Worm (Caenorhabditis elegans) whole organism, L1 larva: ENCODE results near the gene K01F9.2.

ENCODE experiments used
- C04F5.9 ChIP-seq: sonication (generic microtip); optimal IDR thresholded peaks from 2 replicates; lab custom pipeline; 2016; ENCODE audit warnings: missing genetic modification characterization, missing compliant biosample characterization
- C16A3.4 ChIP-seq: fragments of 150-350 bp; optimal IDR thresholded peaks from 2 replicates; lab custom pipeline; 2014; ENCODE audit warnings: missing biosample characterization, missing genetic modification characterization
- C34B4.2 ChIP-seq: sonication (generic microtip); optimal IDR thresholded peaks from 2 replicates; lab custom pipeline; 2017; ENCODE audit warnings: mild to moderate bottlenecking, missing genetic modification characterization, missing compliant biosample characterization
- F16B12.6 ChIP-seq: fragments of 150-350 bp; optimal IDR thresholded peaks from 2 replicates; lab custom pipeline; 2014; ENCODE audit warnings: missing biosample characterization, missing genetic modification characterization
- Y116A8C.19 ChIP-seq: sonication (generic microtip); optimal IDR thresholded peaks from 2 replicates; lab custom pipeline; 2016; ENCODE audit warnings: missing compliant biosample characterization, missing genetic modification characterization, borderline replicate concordance
- aly-2 ChIP-seq: fragments of 150-350 bp; optimal IDR thresholded peaks from 2 replicates; lab custom pipeline; 2014; ENCODE audit warnings: missing biosample characterization, missing genetic modification characterization
- ama-1 ChIP-seq: fragments of 150-350 bp; optimal IDR thresholded peaks from 2 replicates; lab custom pipeline; 2014
- blmp-1 ChIP-seq: fragments of 150-350 bp; optimal IDR thresholded peaks from 2 replicates; lab custom pipeline; 2014; ENCODE audit warnings: missing biosample characterization, missing genetic modification characterization
- ceh-82 ChIP-seq, 3 experiments: fragments of 150-350 bp in 1 of 3; sonication (generic microtip) in 2 of 3; optimal IDR thresholded peaks; 2 replicates each; lab custom pipeline; 2014 to 2017; ENCODE audit warnings: missing biosample characterization in 3 of 3, missing genetic modification characterization in 3 of 3
- dpl-1 ChIP-seq, 3 experiments: fragments of 150-350 bp in 2 of 3; sonication (generic microtip) in 1 of 3; optimal IDR thresholded peaks; 2 replicates each; lab custom pipeline; 2014 to 2017; ENCODE audit warnings: missing biosample characterization in 3 of 3, missing genetic modification characterization in 3 of 3, missing genetic modification reagents in 3 of 3
- dsc-1 ChIP-seq: sonication (generic microtip); optimal IDR thresholded peaks from 2 replicates; lab custom pipeline; 2016; ENCODE audit warnings: mild to moderate bottlenecking, missing genetic modification characterization, missing compliant biosample characterization
- efl-1 ChIP-seq, 4 experiments: fragments of 150-350 bp; optimal IDR thresholded peaks in 3 of 4; peaks in 1 of 4; 1 replicate in 1 of 4; 2 replicates in 3 of 4; lab custom pipeline; 2014; ENCODE audit warnings: missing biosample characterization in 2 of 4, missing genetic modification characterization in 2 of 4, missing genetic modification reagents in 2 of 4
- egl-13 ChIP-seq: sonication (generic microtip); optimal IDR thresholded peaks from 2 replicates; lab custom pipeline; 2016; ENCODE audit warnings: missing genotype, missing genetic modification reagents, missing genetic modification characterization, missing compliant biosample characterization
- egl-27 ChIP-seq, 2 experiments: fragments of 150-350 bp in 1 of 2; sonication (generic microtip); optimal IDR thresholded peaks; 3 replicates each; lab custom pipeline; 2017 to 2018; ENCODE audit warnings: missing biosample characterization in 2 of 2, missing genetic modification characterization in 2 of 2, missing genetic modification reagents in 2 of 2
- elt-3 ChIP-seq, 6 experiments: fragments of 150-350 bp in 1 of 6; sonication (generic microtip); optimal IDR thresholded peaks; 2 replicates each; lab custom pipeline; 2017 to 2018; ENCODE audit warnings: missing biosample characterization in 6 of 6, missing genetic modification characterization in 6 of 6, inconsistent platforms in 1 of 6
- fkh-10 ChIP-seq: sonication (generic microtip); optimal IDR thresholded peaks from 2 replicates; lab custom pipeline; 2017; ENCODE audit warnings: missing biosample characterization, missing genetic modification reagents, missing genetic modification characterization
- fkh-8 ChIP-seq: sonication (generic microtip); optimal IDR thresholded peaks from 2 replicates; lab custom pipeline; 2016; ENCODE audit warnings: mild to moderate bottlenecking, missing genetic modification characterization, missing compliant biosample characterization
- fos-1 ChIP-seq: fragments of 150-350 bp; optimal IDR thresholded peaks from 2 replicates; lab custom pipeline; 2014; ENCODE audit warnings: missing biosample characterization, missing genetic modification characterization
- grh-1 ChIP-seq: fragments of 200-800 bp; sonication (Bioruptor generic); IDR thresholded peaks from 2 replicates; pipeline ENCODE4 v1.3.6; 2022; ENCODE audit warnings: missing genetic modification reagents, missing genetic modification characterization, missing compliant biosample characterization
- hlh-17 ChIP-seq: fragments of 200-800 bp; sonication (Bioruptor generic); optimal IDR thresholded peaks from 2 replicates; lab custom pipeline; 2018; ENCODE audit warnings: missing genetic modification characterization, mild to moderate bottlenecking, missing compliant biosample characterization, moderate library complexity, borderline replicate concordance
- irx-1 ChIP-seq: sonication (generic microtip); optimal IDR thresholded peaks from 2 replicates; lab custom pipeline; 2016; ENCODE audit warnings: missing genetic modification characterization, missing compliant biosample characterization
- jun-1 ChIP-seq: fragments of 150-350 bp; optimal IDR thresholded peaks from 2 replicates; lab custom pipeline; 2014; ENCODE audit warnings: missing biosample characterization, missing genetic modification reagents, missing genetic modification characterization
- lin-13 ChIP-seq: fragments of 150-350 bp; optimal IDR thresholded peaks from 2 replicates; lab custom pipeline; 2014; ENCODE audit warnings: missing biosample characterization, missing genetic modification reagents, missing genetic modification characterization
- lin-14 ChIP-seq: fragments of 200-800 bp; sonication (Bioruptor generic); optimal IDR thresholded peaks from 2 replicates; lab custom pipeline; 2018; ENCODE audit warnings: mild to moderate bottlenecking, missing genetic modification characterization, moderate library complexity, missing compliant biosample characterization
- lin-35 ChIP-seq, 2 experiments: fragments of 150-350 bp; optimal IDR thresholded peaks; 2 replicates each; lab custom pipeline; 2014; ENCODE audit warnings: missing biosample characterization in 2 of 2, missing genetic modification characterization in 2 of 2, missing genetic modification reagents in 2 of 2
- lin-39 ChIP-seq: fragments of 150-350 bp; optimal IDR thresholded peaks from 2 replicates; lab custom pipeline; 2014; ENCODE audit warnings: missing biosample characterization, missing genetic modification reagents, missing genetic modification characterization
- lir-3 ChIP-seq: sonication (generic microtip); optimal IDR thresholded peaks from 2 replicates; lab custom pipeline; 2016; ENCODE audit warnings: mild to moderate bottlenecking, missing genetic modification characterization, moderate library complexity, missing compliant biosample characterization; ENCODE audit not compliant: poor library complexity
- lsy-2 ChIP-seq, 2 experiments: fragments of 150-350 bp; optimal IDR thresholded peaks; 2 replicates each; lab custom pipeline; 2014; ENCODE audit warnings: missing biosample characterization in 2 of 2, missing genetic modification characterization in 2 of 2
- mab-9 ChIP-seq: fragments of 200-800 bp; sonication (Bioruptor generic); IDR thresholded peaks from 2 replicates; pipeline ENCODE4 v1.3.6; 2022; ENCODE audit warnings: missing genetic modification reagents, missing genetic modification characterization, missing compliant biosample characterization
- mdl-1 ChIP-seq, 2 experiments: fragments of 150-350 bp; optimal IDR thresholded peaks; 2 replicates each; lab custom pipeline; 2014 to 2017; ENCODE audit warnings: missing biosample characterization in 2 of 2, missing genetic modification characterization in 2 of 2, inconsistent platforms in 1 of 2
- mep-1 ChIP-seq: fragments of 150-350 bp; optimal IDR thresholded peaks from 2 replicates; lab custom pipeline; 2014; ENCODE audit warnings: missing biosample characterization, missing genetic modification characterization
- nhr-11 ChIP-seq: fragments of 150-350 bp; optimal IDR thresholded peaks from 2 replicates; lab custom pipeline; 2014; ENCODE audit warnings: missing biosample characterization, missing genetic modification characterization
- nhr-19 ChIP-seq: fragments of 200-800 bp; sonication (Bioruptor generic); conservative IDR thresholded peaks from 2 replicates; pipeline ENCODE4 v1.3.6; 2022; ENCODE audit warnings: missing genetic modification characterization, missing compliant biosample characterization
- nhr-20 ChIP-seq: sonication (generic microtip); optimal IDR thresholded peaks from 2 replicates; lab custom pipeline; 2016; ENCODE audit warnings: mild to moderate bottlenecking, missing genetic modification characterization, missing compliant biosample characterization
- nhr-237 ChIP-seq: fragments of 150-350 bp; optimal IDR thresholded peaks from 2 replicates; lab custom pipeline; 2014; ENCODE audit warnings: missing biosample characterization, missing genetic modification characterization
- nhr-47 ChIP-seq: sonication (generic microtip); optimal IDR thresholded peaks from 2 replicates; lab custom pipeline; 2016; ENCODE audit warnings: mild to moderate bottlenecking, missing genetic modification characterization, moderate library complexity, missing compliant biosample characterization
- nhr-71 ChIP-seq: sonication (generic microtip); optimal IDR thresholded peaks from 2 replicates; lab custom pipeline; 2016; ENCODE audit warnings: mild to moderate bottlenecking, missing genetic modification characterization, moderate library complexity, missing compliant biosample characterization
- nhr-77 ChIP-seq: fragments of 150-350 bp; optimal IDR thresholded peaks from 2 replicates; lab custom pipeline; 2014; ENCODE audit warnings: missing biosample characterization, missing genetic modification characterization
- nhr-85 ChIP-seq: sonication (generic microtip); peaks from one replicate; lab custom pipeline; 2016; ENCODE audit warnings: missing genetic modification characterization, inconsistent platforms, missing compliant biosample characterization
- snpc-4 ChIP-seq: fragments of 150-350 bp; optimal IDR thresholded peaks from 2 replicates; lab custom pipeline; 2014; ENCODE audit warnings: missing biosample characterization, missing genetic modification characterization
- sox-4 ChIP-seq: sonication (generic microtip); optimal IDR thresholded peaks from 2 replicates; lab custom pipeline; 2016; ENCODE audit warnings: missing genetic modification characterization, missing compliant biosample characterization
- swsn-7 ChIP-seq: sonication (generic microtip); optimal IDR thresholded peaks from 2 replicates; lab custom pipeline; 2016; ENCODE audit warnings: missing genetic modification characterization, missing compliant biosample characterization
- tbx-2 ChIP-seq: sonication (generic microtip); optimal IDR thresholded peaks from 2 replicates; lab custom pipeline; 2016; ENCODE audit warnings: missing genetic modification characterization, missing compliant biosample characterization
- tlp-1 ChIP-seq: fragments of 150-350 bp; optimal IDR thresholded peaks from 2 replicates; lab custom pipeline; 2014; ENCODE audit warnings: missing biosample characterization, missing genetic modification characterization
- unc-130 ChIP-seq: fragments of 150-350 bp; optimal IDR thresholded peaks from 2 replicates; lab custom pipeline; 2017; ENCODE audit warnings: missing biosample characterization, missing genetic modification characterization, inconsistent platforms
- unc-62 ChIP-seq: fragments of 150-350 bp; optimal IDR thresholded peaks from 2 replicates; lab custom pipeline; 2014; ENCODE audit warnings: missing biosample characterization, missing genetic modification reagents, missing genetic modification characterization
- unc-86 ChIP-seq: sonication (generic microtip); optimal IDR thresholded peaks from 2 replicates; lab custom pipeline; 2016; ENCODE audit warnings: missing genetic modification characterization, missing compliant biosample characterization
- xbp-1 ChIP-seq: sonication (generic microtip); optimal IDR thresholded peaks from 2 replicates; lab custom pipeline; 2016; ENCODE audit warnings: missing genetic modification characterization, missing compliant biosample characterization
- zag-1 ChIP-seq: fragments of 150-350 bp; optimal IDR thresholded peaks from 2 replicates; lab custom pipeline; 2014; ENCODE audit warnings: missing biosample characterization, missing genetic modification characterization
- ztf-11 ChIP-seq, 2 experiments: sonication (generic microtip); optimal IDR thresholded peaks; 2 replicates each; lab custom pipeline; 2016 to 2017; ENCODE audit warnings: missing genetic modification characterization in 2 of 2, missing biosample characterization in 1 of 2, missing compliant biosample characterization in 1 of 2
- ztf-4 ChIP-seq: fragments of 150-350 bp; optimal IDR thresholded peaks from 2 replicates; lab custom pipeline; 2014; ENCODE audit warnings: missing biosample characterization, missing genetic modification characterization

K01F9.2 gene

DNA sequence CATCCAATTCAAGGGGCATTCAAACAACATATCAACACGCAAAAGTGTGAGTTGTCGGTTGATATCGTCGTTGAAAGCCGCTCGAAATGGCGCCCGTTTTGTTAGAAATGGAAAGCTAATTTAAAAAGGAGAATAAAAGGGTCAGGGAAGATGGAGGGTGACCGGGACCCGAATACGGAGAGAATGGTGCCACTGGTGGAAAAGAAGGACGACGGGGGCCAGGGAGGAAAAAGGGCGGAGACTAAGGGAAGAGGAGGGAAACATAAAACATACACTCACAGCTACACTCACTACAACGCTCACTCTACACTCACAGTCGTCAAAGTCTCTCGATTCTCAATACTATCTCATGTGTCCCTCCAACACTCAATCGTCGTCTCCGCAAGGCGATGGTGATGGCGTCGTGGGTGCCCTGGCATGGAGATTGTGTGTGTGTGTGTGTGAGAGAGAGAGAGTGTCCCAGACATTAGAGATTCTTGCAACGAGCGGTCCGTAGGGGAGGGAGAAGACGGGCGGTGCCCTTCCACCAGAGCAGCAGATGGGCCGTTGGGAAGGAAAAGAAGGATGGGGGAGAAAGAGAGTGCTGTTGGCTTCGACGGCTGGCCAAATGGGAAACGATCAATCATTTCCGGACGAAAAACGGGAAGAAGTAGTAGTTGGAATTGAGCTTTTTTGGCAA is 2.8 kb downstream of the K01F9.2 start:
- TF ChIP-seq egl-27 (tag; optimal IDR thresholded peaks at IDR 0.05; lab: Kevin White, UChicago), result peak in 1 of 2 experiments; percentile 35
- TF ChIP-seq nhr-237 (tag; lab: Kevin White, UChicago), result no peak
- TF ChIP-seq ama-1 (lab: Kevin White, UChicago), result peak; percentile 71
- TF ChIP-seq nhr-47, result peak; percentile 85
- peak; percentile 68 for TF ChIP-seq dsc-1 (tag; lab: Kevin White, UChicago)
- TF ChIP-seq nhr-71 (tag; lab: Kevin White, UChicago), result peak; percentile 92
- TF ChIP-seq tbx-2 (tag; lab: Kevin White, UChicago), result peak; percentile 84
- TF ChIP-seq nhr-19 (GFP tag; lab: Robert Waterston, UW), result peak; percentile 78
- TF ChIP-seq lir-3 (tag; lab: Kevin White, UChicago), result peak; percentile 65
- peak; percentile 66 for TF ChIP-seq jun-1 (tag; lab: Kevin White, UChicago)
- peak; percentile 44 to 75 for TF ChIP-seq lin-35 (GFP tag; optimal IDR thresholded peaks at IDR 0.05; lab: Kevin White, UChicago)
- TF ChIP-seq F16B12.6 (tag; lab: Kevin White, UChicago), result peak; percentile 21
- peak; percentile 28 for TF ChIP-seq aly-2 (tag; lab: Kevin White, UChicago)
- peak; percentile 25 for TF ChIP-seq snpc-4 (tag; lab: Kevin White, UChicago)
- no peak for TF ChIP-seq grh-1
- peak; percentile 72 for TF ChIP-seq zag-1 (tag; lab: Kevin White, UChicago)
- TF ChIP-seq unc-62 (GFP tag; lab: Kevin White, UChicago), result no peak
- TF ChIP-seq efl-1 (optimal IDR thresholded peaks at IDR 0.05; lab: Kevin White, UChicago), result peak; percentile 75 to 76
- peak; percentile 25 to 94 for TF ChIP-seq efl-1 (GFP tag; optimal IDR thresholded peaks at IDR 0.05 in 1 of 2; lab: Kevin White, UChicago)
- peak; percentile 64 for TF ChIP-seq ztf-4 (tag; lab: Kevin White, UChicago)
- no peak for TF ChIP-seq nhr-77 (tag; lab: Kevin White, UChicago)
- TF ChIP-seq ceh-82 (tag; optimal IDR thresholded peaks at IDR 0.05; lab: Kevin White, UChicago), result peak; percentile 71 to 84 (median 74)
- peak; percentile 59 for TF ChIP-seq C04F5.9 (tag; lab: Kevin White, UChicago)
- TF ChIP-seq mdl-1 (tag; optimal IDR thresholded peaks at IDR 0.05; lab: Kevin White, UChicago), result peak in 1 of 2 experiments; percentile 35
- peak; percentile 66 for TF ChIP-seq xbp-1 (tag; lab: Kevin White, UChicago)
- TF ChIP-seq egl-13 (tag; lab: Kevin White, UChicago), result peak; percentile 61
- TF ChIP-seq nhr-85 (tag; lab: Kevin White, UChicago), result peak; percentile 80
- TF ChIP-seq blmp-1, result peak; percentile 42
- peak; percentile 72 for TF ChIP-seq fos-1 (tag; lab: Kevin White, UChicago)
- TF ChIP-seq lin-13 (GFP tag; lab: Kevin White, UChicago), result no peak
- peak; percentile 88 for TF ChIP-seq swsn-7 (tag; lab: Kevin White, UChicago)
- peak; percentile 81 for TF ChIP-seq fkh-8 (tag; lab: Kevin White, UChicago)
- peak; percentile 59 for TF ChIP-seq C34B4.2 (tag; lab: Kevin White, UChicago)
- TF ChIP-seq sox-4 (tag; lab: Kevin White, UChicago), result peak; percentile 13
- peak; percentile 88 for TF ChIP-seq unc-86 (tag; lab: Kevin White, UChicago)
- no peak for TF ChIP-seq Y116A8C.19 (tag; lab: Kevin White, UChicago)
- peak; percentile 70 for TF ChIP-seq lin-39
- peak; percentile 74 for TF ChIP-seq C16A3.4 (tag; lab: Kevin White, UChicago)
- TF ChIP-seq nhr-20 (tag; lab: Kevin White, UChicago), result peak; percentile 79
- no peak for TF ChIP-seq hlh-17 (GFP tag; lab: Kevin White, UChicago)
- TF ChIP-seq lin-14 (GFP tag; lab: Kevin White, UChicago), result peak; percentile 97
- peak; percentile 70 for TF ChIP-seq fkh-10 (GFP tag; lab: Kevin White, UChicago)
- TF ChIP-seq tlp-1 (tag; lab: Kevin White, UChicago), result no peak
- TF ChIP-seq elt-3 (tag; optimal IDR thresholded peaks at IDR 0.05; lab: Kevin White, UChicago), result no peak
- TF ChIP-seq nhr-11 (tag; lab: Kevin White, UChicago), result peak; percentile 42
- peak; percentile 74 to 88 for TF ChIP-seq lsy-2 (tag; optimal IDR thresholded peaks at IDR 0.05; lab: Kevin White, UChicago)
- peak in 1 of 2 experiments; percentile 82 for TF ChIP-seq ztf-11 (tag; optimal IDR thresholded peaks at IDR 0.05; lab: Kevin White, UChicago)
- peak; percentile 43 to 53 (median 51) for TF ChIP-seq dpl-1 (GFP tag; optimal IDR thresholded peaks at IDR 0.05; lab: Kevin White, UChicago)
- no peak for TF ChIP-seq unc-130 (tag; lab: Kevin White, UChicago)
- peak; percentile 32; the same call in 1 of the 2 replicates for TF ChIP-seq mab-9 (GFP tag; lab: Robert Waterston, UW)
- peak; percentile 57 for TF ChIP-seq mep-1 (tag; lab: Kevin White, UChicago)
- peak; percentile 54 for TF ChIP-seq irx-1 (tag; lab: Kevin White, UChicago)
